Worm (Caenorhabditis elegans) whole organism, late embryonic: ENCODE measurements around the gene Y57G11C.48.

Experiments used
- ama-1 ChIP-seq: fragments of 150-350 bp; optimal IDR thresholded peaks from 2 replicates; lab custom pipeline; 2014
- ceh-18 ChIP-seq: sonication (generic microtip); optimal IDR thresholded peaks from 2 replicates; lab custom pipeline; 2016; ENCODE audit warnings: missing genetic modification characterization, missing compliant biosample characterization
- ceh-24 ChIP-seq: sonication (generic microtip); optimal IDR thresholded peaks from 2 replicates; lab custom pipeline; 2016; ENCODE audit warnings: mild to moderate bottlenecking, missing genetic modification characterization, missing compliant biosample characterization
- ceh-31 ChIP-seq: sonication (generic microtip); optimal IDR thresholded peaks from 2 replicates; lab custom pipeline; 2016; ENCODE audit warnings: missing genetic modification characterization, missing compliant biosample characterization
- ceh-48 ChIP-seq: sonication (generic microtip); optimal IDR thresholded peaks from 2 replicates; lab custom pipeline; 2016; ENCODE audit warnings: missing genetic modification characterization, inconsistent platforms, missing compliant biosample characterization
- fkh-10 ChIP-seq: fragments of 150-350 bp; optimal IDR thresholded peaks from 2 replicates; lab custom pipeline; 2014; ENCODE audit warnings: missing biosample characterization, missing genetic modification reagents, missing genetic modification characterization
- fkh-6 ChIP-seq: sonication (generic microtip); optimal IDR thresholded peaks from 2 replicates; lab custom pipeline; 2016; ENCODE audit warnings: missing genetic modification characterization, missing compliant biosample characterization
- nhr-11 ChIP-seq: fragments of 150-350 bp; optimal IDR thresholded peaks from 2 replicates; lab custom pipeline; 2014; ENCODE audit warnings: missing biosample characterization, missing genetic modification characterization
- tbx-2 ChIP-seq: sonication (generic microtip); optimal IDR thresholded peaks from 2 replicates; lab custom pipeline; 2016; ENCODE audit warnings: missing genetic modification characterization, missing compliant biosample characterization
- tbx-7 ChIP-seq: sonication (generic microtip); optimal IDR thresholded peaks from 2 replicates; lab custom pipeline; 2016; ENCODE audit warnings: missing genotype, missing genetic modification characterization, missing compliant biosample characterization
- unc-86 ChIP-seq: sonication (generic microtip); optimal IDR thresholded peaks from 2 replicates; lab custom pipeline; 2016; ENCODE audit warnings: missing genetic modification characterization, missing compliant biosample characterization
- ztf-16 ChIP-seq: sonication (generic microtip); optimal IDR thresholded peaks from 2 replicates; lab custom pipeline; 2017; ENCODE audit warnings: missing genetic modification characterization, missing compliant biosample characterization

- TF ChIP-seq ceh-31 (tag; lab: Kevin White, UChicago) (no peak), ama-1 (lab: Kevin White, UChicago) (no peak), ceh-24 (no peak), unc-86 (tag; lab: Kevin White, UChicago) (no peak), nhr-11 (no peak), tbx-7 (tag; lab: Kevin White, UChicago) (no peak), tbx-2 (no peak), ceh-48 (no peak), fkh-6 (tag; lab: Kevin White, UChicago) (no peak), ceh-18 (no peak), fkh-10 (GFP tag; lab: Kevin White, UChicago) (no peak), ztf-16 (tag; lab: Kevin White, UChicago) (no peak)
These were observed 7.1 kb downstream of the Y57G11C.48 start, which contains the start of gene Y57G11C.1144 for ce11 chrIV:14937017-14937416.
